Worm (Caenorhabditis elegans): ENCODE measurements around the gene C16A11.5.

Gene C16A11.5

DNA sequence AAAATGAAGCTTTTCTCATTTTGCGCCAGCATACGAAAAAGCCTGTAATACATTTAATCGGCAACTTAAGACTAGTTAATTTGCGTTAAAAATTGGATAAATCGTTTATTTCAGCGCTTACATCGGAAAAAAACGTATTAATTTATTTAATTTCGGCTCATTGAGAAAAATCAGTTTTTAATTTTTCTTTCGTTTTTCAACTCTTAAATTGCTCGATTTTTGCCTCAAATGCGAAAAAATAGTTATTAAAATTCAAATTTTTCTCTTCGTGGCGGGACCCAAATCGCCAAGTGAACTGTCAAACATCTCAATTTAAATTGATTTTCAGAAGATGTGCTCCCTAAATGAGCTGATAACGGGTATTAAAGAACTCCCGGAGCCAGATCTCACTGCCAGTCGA is at the start of gene C16A11.5:
TSS of gene C16A11.5 (plus strand) at position 323 of the 400 bp plus-strand sequence.
- TF ChIP-seq med-1 (GFP tag; optimal IDR thresholded peaks at IDR 0.05; ENCODE audit: insufficient read depth) (no peak), ref-1 (GFP tag; conservative IDR thresholded peaks at IDR 0.05) (no peak), cog-1 (tag; optimal IDR thresholded peaks at IDR 0.05) (no peak), T22C8.4 (GFP tag; IDR thresholded peaks at IDR 0.05) (no peak)

DNA sequence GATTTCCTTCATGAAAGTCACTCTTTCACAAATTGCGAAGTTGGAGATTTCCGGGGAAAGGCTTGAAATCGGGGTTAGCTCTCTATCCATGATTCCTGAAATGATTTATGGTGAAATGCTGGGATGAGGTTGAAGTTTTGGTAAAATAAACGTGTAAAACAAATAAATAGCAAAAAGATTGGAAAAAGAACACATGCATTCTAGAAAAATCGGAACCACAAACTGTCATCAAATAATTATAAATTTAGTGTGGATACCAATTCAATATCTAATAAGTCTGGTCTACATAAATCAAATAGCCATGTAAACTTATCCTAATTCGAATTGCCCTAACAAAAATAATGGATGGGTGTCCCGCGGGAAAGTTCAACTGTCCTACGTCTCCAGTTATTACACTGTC is 49.7 kb upstream of the C16A11.5 start, which contains the start of gene R03H10.6:
TSS of gene R03H10.6 (minus strand) at position 101 of the 400 bp plus-strand sequence.
- no peak for TF ChIP-seq flt-1 (GFP tag; IDR thresholded peaks at IDR 0.05)
- TF ChIP-seq ztf-29 (GFP tag; IDR thresholded peaks at IDR 0.05): no peak
- TF ChIP-seq ref-1 (GFP tag; conservative IDR thresholded peaks at IDR 0.05): no peak
- TF ChIP-seq cog-1 (tag; optimal IDR thresholded peaks at IDR 0.05): no peak
- no peak for TF ChIP-seq klf-2 (GFP tag; conservative IDR thresholded peaks at IDR 0.05)
- TF ChIP-seq T22C8.4 (GFP tag; IDR thresholded peaks at IDR 0.05): no peak
- no peak for TF ChIP-seq tab-1 (GFP tag; IDR thresholded peaks at IDR 0.05)

DNA sequence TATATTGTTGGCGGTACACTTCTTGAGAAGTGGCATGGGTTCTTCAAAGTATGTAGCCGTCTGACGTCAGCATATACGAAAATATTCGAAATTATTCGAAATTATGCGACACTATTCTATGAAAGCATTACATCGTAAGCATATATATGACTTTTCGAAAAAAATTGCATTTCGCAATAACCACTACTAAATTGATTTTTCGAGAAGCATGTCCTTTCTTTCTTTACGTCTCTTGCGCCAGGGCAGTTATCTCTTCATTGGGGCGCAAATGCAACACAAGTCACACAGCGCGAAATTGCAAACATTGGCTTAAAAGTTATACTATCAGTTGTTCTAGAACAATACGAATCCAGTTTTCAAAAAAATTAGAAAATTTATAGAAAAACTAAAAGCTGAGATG is 49.3 kb upstream of the C16A11.5 start:
- no peak for TF ChIP-seq ref-1 (GFP tag; conservative IDR thresholded peaks at IDR 0.05)
- TF ChIP-seq flt-1 (GFP tag; IDR thresholded peaks at IDR 0.05): no peak
- no peak for TF ChIP-seq klf-2 (GFP tag; conservative IDR thresholded peaks at IDR 0.05)
- no peak for TF ChIP-seq T22C8.4 (GFP tag; IDR thresholded peaks at IDR 0.05)
- no peak for TF ChIP-seq ztf-29 (GFP tag; IDR thresholded peaks at IDR 0.05)
- TF ChIP-seq tab-1 (GFP tag; IDR thresholded peaks at IDR 0.05): no peak
- no peak for TF ChIP-seq ztf-23 (GFP tag; IDR thresholded peaks at IDR 0.05)
- TF ChIP-seq cog-1 (tag; optimal IDR thresholded peaks at IDR 0.05): no peak
- no peak for TF ChIP-seq med-1 (GFP tag; optimal IDR thresholded peaks at IDR 0.05; ENCODE audit: insufficient read depth)

DNA sequence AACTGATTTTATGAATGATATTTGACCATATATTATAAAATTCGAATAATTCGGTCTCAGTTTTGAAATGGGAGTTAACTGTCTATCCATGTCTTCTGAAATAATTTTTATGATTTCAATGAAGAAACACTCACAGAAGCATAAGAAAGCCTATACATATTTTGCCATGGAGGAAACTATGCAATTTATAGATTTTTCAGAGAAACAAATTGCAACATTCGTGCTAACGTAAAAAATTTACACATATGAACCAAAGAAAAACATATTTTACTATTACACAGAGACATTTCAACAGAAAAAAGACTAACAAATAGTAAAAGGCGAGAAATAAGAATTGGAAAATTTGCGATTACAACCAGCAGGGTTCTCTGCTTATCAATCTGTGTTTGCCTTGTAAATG is 44.3 kb upstream of the C16A11.5 start, which contains the start of gene R03H10.7:
TSS of gene R03H10.7 (minus strand) at position 101 of the 400 bp plus-strand sequence.
- TF ChIP-seq med-1 (GFP tag; optimal IDR thresholded peaks at IDR 0.05; ENCODE audit: insufficient read depth) (no peak), flt-1 (GFP tag; IDR thresholded peaks at IDR 0.05) (no peak), ztf-29 (GFP tag; IDR thresholded peaks at IDR 0.05) (no peak), klf-2 (GFP tag; conservative IDR thresholded peaks at IDR 0.05) (no peak), T22C8.4 (GFP tag; IDR thresholded peaks at IDR 0.05) (no peak), tab-1 (GFP tag; IDR thresholded peaks at IDR 0.05) (no peak), ref-1 (GFP tag; conservative IDR thresholded peaks at IDR 0.05) (no peak), cog-1 (tag; optimal IDR thresholded peaks at IDR 0.05) (no peak), ztf-23 (GFP tag; IDR thresholded peaks at IDR 0.05) (no peak)

DNA sequence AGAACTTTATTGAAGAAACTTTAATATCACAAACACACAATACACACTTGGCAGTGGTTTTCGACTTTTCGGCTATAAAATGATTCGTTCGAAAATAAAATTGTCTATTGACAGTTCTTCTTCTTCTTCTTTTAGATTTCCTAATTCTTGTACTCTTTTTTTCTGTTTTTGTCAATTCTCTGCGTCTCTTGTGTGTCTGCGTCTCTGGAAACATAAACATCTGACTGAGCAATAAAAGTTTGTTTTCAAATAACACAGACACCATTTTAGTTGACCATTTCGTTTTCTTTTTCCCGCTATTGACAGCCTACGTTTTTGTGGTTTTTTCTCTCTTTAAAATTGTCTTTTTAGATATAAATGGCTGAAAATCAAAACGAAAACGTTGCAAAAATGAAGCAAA is 43.2 kb upstream of the C16A11.5 start, which contains the start of gene R03H10.1:
TSS of gene R03H10.1 (plus strand) at position 352 of the 400 bp plus-strand sequence.
- TF ChIP-seq ztf-29 (GFP tag; IDR thresholded peaks at IDR 0.05) (no peak), ref-1 (GFP tag; conservative IDR thresholded peaks at IDR 0.05) (no peak), ztf-23 (GFP tag; IDR thresholded peaks at IDR 0.05) (no peak), cog-1 (tag; optimal IDR thresholded peaks at IDR 0.05) (no peak), T22C8.4 (GFP tag; IDR thresholded peaks at IDR 0.05) (no peak), tab-1 (GFP tag; IDR thresholded peaks at IDR 0.05) (no peak)

DNA sequence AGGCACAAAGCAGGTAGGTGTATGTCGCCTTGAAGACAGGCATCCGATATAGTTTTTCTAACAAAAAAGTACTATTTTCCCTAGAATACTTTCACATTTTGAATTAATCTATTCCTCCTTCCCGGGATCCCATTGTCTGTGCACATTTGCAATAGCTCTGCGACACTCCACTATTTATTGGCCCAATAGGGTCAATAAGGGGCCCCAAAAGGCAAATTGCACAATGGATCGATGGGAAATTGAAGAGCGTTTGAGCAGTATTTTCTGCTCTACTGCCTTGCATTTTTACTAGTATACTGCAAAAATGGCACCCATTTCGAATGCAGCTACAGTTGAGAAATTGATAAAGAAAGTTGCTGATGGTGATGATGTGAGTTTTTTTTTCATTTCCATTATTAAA is 40.7 kb upstream of the C16A11.5 start, which contains the start of gene R03H10.11:
TSS of gene R03H10.11 (plus strand) at position 301 of the 400 bp plus-strand sequence.
- TF ChIP-seq klf-2 (GFP tag; conservative IDR thresholded peaks at IDR 0.05): no peak
- no peak for TF ChIP-seq ztf-23 (GFP tag; IDR thresholded peaks at IDR 0.05)
- TF ChIP-seq ref-1 (GFP tag; conservative IDR thresholded peaks at IDR 0.05): no peak
- no peak for TF ChIP-seq cog-1 (tag; optimal IDR thresholded peaks at IDR 0.05)

DNA sequence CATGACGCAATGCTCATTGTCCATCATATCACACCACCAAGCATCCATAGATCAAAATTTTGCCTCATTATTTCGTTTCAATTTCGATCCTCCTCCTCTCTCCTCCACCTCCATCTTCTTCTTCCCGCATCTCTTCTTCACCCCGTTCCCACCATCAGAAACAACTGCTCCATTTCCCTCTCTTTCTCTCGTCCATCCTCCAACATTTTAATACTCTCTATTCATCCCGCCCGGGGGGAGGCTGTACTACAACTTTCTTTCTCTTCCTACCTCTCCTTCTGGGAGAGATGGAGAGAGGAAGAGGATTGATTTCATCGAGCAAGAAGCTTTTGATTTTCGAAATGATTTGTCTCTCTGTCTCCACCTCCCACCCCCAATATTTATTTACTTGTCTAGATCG is 39.1 kb upstream of the C16A11.5 start:
- TF ChIP-seq ztf-29 (GFP tag; IDR thresholded peaks at IDR 0.05): no peak

DNA sequence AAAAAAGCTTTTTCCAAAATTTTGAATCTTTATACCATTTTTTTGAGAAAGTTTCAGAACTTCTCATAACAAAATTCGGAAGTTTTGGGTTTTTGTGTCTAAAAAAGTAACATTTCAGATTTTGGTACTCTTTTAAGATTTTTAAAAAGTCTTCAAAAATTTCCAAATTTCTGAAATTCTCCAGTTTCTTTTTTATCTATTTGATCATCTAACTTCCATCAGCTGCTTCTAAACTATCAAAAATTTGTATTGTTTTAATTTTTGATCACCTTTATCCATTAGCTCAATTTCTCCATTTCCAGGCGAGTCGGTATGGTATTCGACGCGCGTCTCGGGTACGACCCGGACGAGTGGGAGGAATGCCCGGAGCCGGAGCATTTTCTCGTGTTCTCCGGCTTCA is 36.7 kb upstream of the C16A11.5 start, which contains the start of gene cpna-1:
TSS of gene cpna-1 (plus strand) at position 301 of the 400 bp plus-strand sequence.
- TF ChIP-seq klf-2 (GFP tag; conservative IDR thresholded peaks at IDR 0.05): no peak
- TF ChIP-seq tab-1 (GFP tag; IDR thresholded peaks at IDR 0.05): no peak
- no peak for TF ChIP-seq ztf-29 (GFP tag; IDR thresholded peaks at IDR 0.05)
- no peak for TF ChIP-seq T22C8.4 (GFP tag; IDR thresholded peaks at IDR 0.05)
- TF ChIP-seq flt-1 (GFP tag; IDR thresholded peaks at IDR 0.05): no peak

DNA sequence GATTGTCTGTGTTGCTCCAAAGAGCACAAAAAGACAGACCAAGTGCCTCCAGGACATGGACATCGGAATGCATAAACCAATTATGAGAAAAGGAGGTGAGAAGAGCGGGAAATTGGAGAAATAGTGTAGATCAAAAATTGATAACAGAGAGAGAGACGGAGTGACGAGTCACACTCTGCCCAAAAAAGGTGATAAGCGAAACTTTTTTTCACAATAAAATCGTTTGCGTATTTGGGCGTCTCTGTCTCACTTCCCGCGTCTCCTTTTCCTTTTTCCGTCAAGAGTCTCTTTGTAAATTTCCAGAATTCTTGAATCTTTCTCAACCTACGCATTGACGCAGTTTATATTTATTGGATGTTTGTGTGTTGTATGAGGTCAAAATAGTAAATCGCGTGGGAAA is 29.0 kb upstream of the C16A11.5 start, which contains the start of gene mth-2:
TSS of gene mth-2 (minus strand) at position 188 of the 400 bp plus-strand sequence.
- TF ChIP-seq tab-1 (GFP tag; IDR thresholded peaks at IDR 0.05) (no peak), klf-2 (GFP tag; conservative IDR thresholded peaks at IDR 0.05) (no peak), cog-1 (tag; optimal IDR thresholded peaks at IDR 0.05) (no peak), ref-1 (GFP tag; conservative IDR thresholded peaks at IDR 0.05) (no peak), ztf-29 (GFP tag; IDR thresholded peaks at IDR 0.05) (no peak), T22C8.4 (GFP tag; IDR thresholded peaks at IDR 0.05) (no peak), ztf-23 (GFP tag; IDR thresholded peaks at IDR 0.05) (no peak), med-1 (GFP tag; optimal IDR thresholded peaks at IDR 0.05; ENCODE audit: insufficient read depth) (no peak), flt-1 (GFP tag; IDR thresholded peaks at IDR 0.05) (no peak)

DNA sequence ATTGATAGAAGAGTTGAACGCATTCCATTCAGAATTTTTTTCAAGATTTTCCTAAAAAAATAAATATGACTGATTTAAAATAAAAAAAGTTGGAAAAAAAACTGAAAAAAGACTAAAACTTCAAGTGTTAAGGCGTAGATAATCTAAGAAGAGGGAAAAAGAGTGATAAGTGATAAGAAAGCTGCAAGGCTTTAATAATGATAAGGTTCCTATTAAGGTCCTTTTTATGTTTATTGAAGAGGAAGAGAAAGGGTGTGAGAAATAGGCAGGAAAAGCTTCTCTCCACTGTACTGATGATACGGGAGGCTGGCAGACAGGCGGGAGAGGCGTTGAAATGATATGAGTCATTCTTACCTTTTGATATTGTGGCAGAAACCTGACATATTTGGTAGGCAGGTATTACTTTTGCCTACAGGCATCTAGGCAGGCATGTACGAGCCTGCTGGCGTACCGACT is 19.3 kb upstream of the C16A11.5 start, which contains the start of gene mth-1:
TSS of gene mth-1 (minus strand) at position 51 of the 456 bp plus-strand sequence.
- TF ChIP-seq tab-1 (GFP tag; IDR thresholded peaks at IDR 0.05): no peak
- TF ChIP-seq ref-1 (GFP tag; conservative IDR thresholded peaks at IDR 0.05): no peak
- no peak for TF ChIP-seq ztf-23 (GFP tag; IDR thresholded peaks at IDR 0.05)
- no peak for TF ChIP-seq T22C8.4 (GFP tag; IDR thresholded peaks at IDR 0.05)
- TF ChIP-seq flt-1 (GFP tag; IDR thresholded peaks at IDR 0.05): no peak
- no peak for TF ChIP-seq med-1 (GFP tag; optimal IDR thresholded peaks at IDR 0.05; ENCODE audit: insufficient read depth)
- no peak for TF ChIP-seq cog-1 (tag; optimal IDR thresholded peaks at IDR 0.05)
- no peak for TF ChIP-seq klf-2 (GFP tag; conservative IDR thresholded peaks at IDR 0.05)
- TF ChIP-seq ztf-29 (GFP tag; IDR thresholded peaks at IDR 0.05): no peak

Measured in whole organism, midembryonic.